Worm (Caenorhabditis elegans) whole organism, early embryonic: ENCODE measurements around the gene C13A2.7.

ENCODE experiments used
- B0310.2 ChIP-seq: sonication (generic microtip); optimal IDR thresholded peaks from 2 replicates; lab custom pipeline; 2016; ENCODE audit warnings: mild to moderate bottlenecking, missing genetic modification characterization, missing compliant biosample characterization
- F13C5.2 ChIP-seq: sonication (generic microtip); optimal IDR thresholded peaks from 2 replicates; lab custom pipeline; 2017; ENCODE audit warnings: mild to moderate bottlenecking, missing genetic modification characterization, inconsistent platforms, missing compliant biosample characterization
- ceh-36 ChIP-seq: sonication (generic microtip); optimal IDR thresholded peaks from 2 replicates; lab custom pipeline; 2016; ENCODE audit warnings: missing genetic modification characterization, inconsistent platforms, missing compliant biosample characterization
- hmbx-1 ChIP-seq: sonication (generic microtip); optimal IDR thresholded peaks from 2 replicates; lab custom pipeline; 2016; ENCODE audit warnings: mild to moderate bottlenecking, missing genetic modification characterization, missing compliant biosample characterization
- hnd-1 ChIP-seq: sonication (generic microtip); optimal IDR thresholded peaks from 2 replicates; lab custom pipeline; 2016; ENCODE audit warnings: missing genetic modification characterization, missing compliant biosample characterization

ce11 chrV:7234726-7235125 lies 31.4 kb upstream of the C13A2.7 start, which contains the start of gene C05C8.5:
- TF ChIP-seq ceh-36 (tag; lab: Kevin White, UChicago) (no peak), hnd-1 (tag; lab: Kevin White, UChicago) (no peak), hmbx-1 (tag; lab: Kevin White, UChicago) (no peak), F13C5.2 (no peak), B0310.2 (tag; lab: Kevin White, UChicago) (no peak)
